Worm (Caenorhabditis elegans) whole organism, L3 larva: Measurements from ENCODE around the gene C14A11.9.

Experiments
- aly-2 ChIP-seq: fragments of 150-350 bp; optimal IDR thresholded peaks from 2 replicates; lab custom pipeline; 2014; ENCODE audit warnings: missing biosample characterization, missing genetic modification characterization
- ama-1 ChIP-seq: fragments of 150-350 bp; optimal IDR thresholded peaks from 2 replicates; lab custom pipeline; 2018
- ceh-82 ChIP-seq: fragments of 150-350 bp; optimal IDR thresholded peaks from 2 replicates; lab custom pipeline; 2014; ENCODE audit warnings: missing biosample characterization, missing genetic modification characterization
- fkh-10 ChIP-seq: sonication (generic microtip); optimal IDR thresholded peaks from 2 replicates; lab custom pipeline; 2017; ENCODE audit warnings: missing biosample characterization, missing genetic modification reagents, missing genetic modification characterization
- fos-1 ChIP-seq: fragments of 150-350 bp; optimal IDR thresholded peaks from 2 replicates; lab custom pipeline; 2014; ENCODE audit warnings: missing biosample characterization, missing genetic modification characterization
- jun-1 ChIP-seq: fragments of 150-350 bp; optimal IDR thresholded peaks from 2 replicates; lab custom pipeline; 2014; ENCODE audit warnings: missing biosample characterization, missing genetic modification reagents, missing genetic modification characterization
- lin-15B ChIP-seq: fragments of 150-350 bp; optimal IDR thresholded peaks from 2 replicates; lab custom pipeline; 2014; ENCODE audit warnings: missing biosample characterization, missing genetic modification characterization
- nhr-12 ChIP-seq: fragments of 150-350 bp; optimal IDR thresholded peaks from 2 replicates; lab custom pipeline; 2014; ENCODE audit warnings: missing biosample characterization, missing genetic modification characterization
- nhr-23 ChIP-seq: fragments of 150-350 bp; optimal IDR thresholded peaks from 2 replicates; lab custom pipeline; 2014; ENCODE audit warnings: missing biosample characterization, missing genetic modification reagents, missing genetic modification characterization
- nhr-237 ChIP-seq: fragments of 150-350 bp; optimal IDR thresholded peaks from 2 replicates; lab custom pipeline; 2014; ENCODE audit warnings: missing biosample characterization, missing genetic modification characterization
- pha-4 ChIP-seq: fragments of 150-350 bp; optimal IDR thresholded peaks from 2 replicates; lab custom pipeline; 2014; ENCODE audit warnings: missing biosample characterization, missing genetic modification reagents, missing genetic modification characterization
- unc-39 ChIP-seq: sonication (generic microtip); optimal IDR thresholded peaks from 4 replicates; lab custom pipeline; 2017; ENCODE audit warnings: missing biosample characterization, missing genetic modification characterization
- ztf-11 ChIP-seq: fragments of 150-350 bp; optimal IDR thresholded peaks from 2 replicates; lab custom pipeline; 2014; ENCODE audit warnings: missing biosample characterization, missing genetic modification characterization
- ztf-4 ChIP-seq: fragments of 150-350 bp; optimal IDR thresholded peaks from 2 replicates; lab custom pipeline; 2014; ENCODE audit warnings: missing biosample characterization, missing genetic modification characterization

DNA sequence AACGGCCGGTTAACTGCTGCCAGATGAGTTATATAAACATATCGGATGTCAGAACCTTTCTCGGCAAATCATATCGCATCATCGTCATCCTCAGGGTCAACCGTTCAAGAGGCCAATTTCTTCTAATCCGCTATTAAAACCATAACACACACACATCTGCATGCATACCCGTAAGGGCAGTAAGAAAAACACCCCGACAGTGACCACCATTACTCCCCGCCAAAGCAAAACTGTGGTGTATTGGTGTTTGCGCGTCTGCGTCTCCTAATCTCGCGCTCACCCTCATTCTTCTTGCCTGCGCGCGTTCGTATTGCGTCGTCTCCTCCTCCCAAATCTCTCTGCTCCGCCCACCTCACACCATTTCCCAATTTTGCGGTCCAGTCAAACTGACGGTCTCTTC, 15.9 kb downstream of the C14A11.9 start:
- TF ChIP-seq ama-1 (no peak), pha-4 (tag; lab: Kevin White, UChicago) (no peak), unc-39 (tag; lab: Kevin White, UChicago) (no peak), ztf-11 (tag; lab: Kevin White, UChicago) (no peak), nhr-12 (tag; lab: Kevin White, UChicago) (no peak), nhr-23 (tag; lab: Kevin White, UChicago) (no peak), nhr-237 (tag; lab: Kevin White, UChicago) (no peak), ceh-82 (tag; lab: Kevin White, UChicago) (no peak), aly-2 (tag; lab: Kevin White, UChicago) (no peak), ztf-4 (tag; lab: Kevin White, UChicago) (no peak), jun-1 (tag; lab: Kevin White, UChicago) (no peak), lin-15B (no peak), fkh-10 (GFP tag; lab: Kevin White, UChicago) (no peak), fos-1 (tag; lab: Kevin White, UChicago) (no peak)
